Fruit fly (Drosophila melanogaster) Kc167 (cell line): Measurements from ENCODE around the gene Hsp60A.

Source experiments
- Myc ChIP-seq: fragments of >200 bp; optimal IDR thresholded peaks from 2 replicates; lab custom pipeline; 2017; ENCODE audit warnings: missing external identifiers
- h ChIP-seq: fragments of >200 bp; optimal IDR thresholded peaks from 3 replicates; lab custom pipeline; 2018; ENCODE audit warnings: missing external identifiers

DNA sequence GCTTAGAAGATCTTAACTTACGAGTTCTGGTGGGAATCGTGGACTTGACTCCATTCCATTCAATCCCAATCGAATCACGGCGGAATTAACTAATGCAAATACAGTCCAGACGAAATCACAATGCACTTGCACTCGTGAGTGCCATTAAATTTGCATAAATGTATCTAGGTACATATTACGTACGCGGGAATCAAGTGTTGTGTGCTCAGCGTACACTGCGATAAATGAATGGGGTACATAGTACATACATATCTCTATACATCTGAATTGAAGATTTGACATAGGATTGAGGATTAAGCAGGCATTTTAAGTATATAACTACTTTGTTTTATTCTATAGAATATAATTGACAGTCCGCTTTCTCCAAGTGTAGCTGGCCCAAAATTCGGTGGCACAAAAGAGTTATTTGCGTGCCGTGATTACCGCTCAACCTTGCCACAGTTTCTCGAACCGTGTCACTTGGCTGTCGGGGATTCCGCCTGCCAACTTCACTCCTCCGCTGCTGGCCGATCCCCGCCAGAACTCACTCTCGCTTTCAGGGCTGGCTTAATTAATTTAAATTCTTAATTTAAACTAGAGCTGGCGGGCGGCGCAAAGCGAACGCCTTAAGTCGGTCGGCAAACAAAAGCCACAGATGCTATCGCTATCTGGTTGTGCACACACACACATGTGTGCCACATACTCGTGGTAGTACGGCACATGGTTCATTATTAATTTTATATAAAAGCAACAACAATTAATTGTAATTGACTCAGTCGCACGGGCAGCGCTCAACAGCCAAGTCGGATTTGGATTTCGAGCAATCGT, 33.7 kb downstream of the Hsp60A start, which contains the start of the genes CG15199 and CG15202:
- TF ChIP-seq Myc (lab: Kevin White, UChicago) (no peak), h (lab: Kevin White, UChicago) (no peak)
